Fruit fly (Drosophila melanogaster) whole organism, embryonic: ENCODE results near the gene HP1b.

Experiments used
- Ada2b ChIP-seq: fragments of 200-800 bp; sonication (Bioruptor generic); IDR thresholded peaks from 2 replicates; pipeline ENCODE4 v1.3.6; 2022; ENCODE audit warnings: missing biosample characterization, missing genetic modification characterization
- Bdp1 ChIP-seq: fragments of 200-800 bp; sonication (Bioruptor generic); optimal IDR thresholded peaks from 3 replicates; lab custom pipeline; 2016; ENCODE audit warnings: missing biosample characterization, missing genetic modification characterization
- CG10267 ChIP-seq: fragments of 200-800 bp; sonication (Bioruptor generic); optimal IDR thresholded peaks from 2 replicates; lab custom pipeline; 2018; ENCODE audit warnings: missing biosample characterization, mild to moderate bottlenecking, missing genetic modification characterization, moderate library complexity
- CG12744 ChIP-seq: fragments of 200-800 bp; sonication (Bioruptor generic); optimal IDR thresholded peaks from 2 replicates; lab custom pipeline; 2016; ENCODE audit warnings: missing biosample characterization, missing genetic modification characterization
- CG12769 ChIP-seq: fragments of 200-800 bp; sonication (Bioruptor generic); optimal IDR thresholded peaks from 2 replicates; lab custom pipeline; 2019; ENCODE audit warnings: missing biosample characterization, mild to moderate bottlenecking, missing genetic modification characterization, moderate library complexity
- CG13775 ChIP-seq: fragments of 200-800 bp; sonication (Bioruptor generic); optimal IDR thresholded peaks from 3 replicates; lab custom pipeline; 2017; ENCODE audit warnings: missing biosample characterization, mild to moderate bottlenecking, missing genetic modification characterization
- CG14965 ChIP-seq: fragments of 200-800 bp; sonication (Bioruptor generic); optimal IDR thresholded peaks from 2 replicates; lab custom pipeline; 2016; ENCODE audit warnings: missing biosample characterization, missing genetic modification characterization, borderline replicate concordance
- CG15479 ChIP-seq: fragments of 200-800 bp; sonication (Bioruptor generic); optimal IDR thresholded peaks from 3 replicates; lab custom pipeline; 2019; ENCODE audit warnings: missing biosample characterization, mild to moderate bottlenecking, missing genetic modification characterization, moderate library complexity
- CG17186 ChIP-seq: fragments of 200-800 bp; sonication (Bioruptor generic); optimal IDR thresholded peaks from 3 replicates; lab custom pipeline; 2017; ENCODE audit warnings: missing biosample characterization, missing genetic modification reagents, missing genetic modification characterization
- CG17328 ChIP-seq: fragments of 200-800 bp; sonication (Bioruptor generic); IDR thresholded peaks from 2 replicates; pipeline ENCODE4 v1.3.6; 2022; ENCODE audit warnings: missing biosample characterization, missing genetic modification characterization
- CG33557 ChIP-seq: fragments of 200-800 bp; sonication (Bioruptor generic); optimal IDR thresholded peaks from 2 replicates; lab custom pipeline; 2019; ENCODE audit warnings: missing biosample characterization, mild to moderate bottlenecking, missing genetic modification characterization, moderate library complexity
- CG34422 ChIP-seq: fragments of 200-800 bp; sonication (Bioruptor generic); IDR thresholded peaks from 3 replicates; pipeline ENCODE4 v1.3.6; 2022; ENCODE audit warnings: missing biosample characterization, missing genetic modification characterization
- CG4328 ChIP-seq: fragments of 200-800 bp; sonication (Bioruptor generic); optimal IDR thresholded peaks from 3 replicates; lab custom pipeline; 2017; ENCODE audit warnings: missing biosample characterization, missing genetic modification reagents, missing genetic modification characterization
- CG4424 ChIP-seq: fragments of 200-800 bp; sonication (Bioruptor generic); optimal IDR thresholded peaks from 3 replicates; lab custom pipeline; 2016; ENCODE audit warnings: missing biosample characterization, missing genetic modification characterization
- CG4854 ChIP-seq: fragments of 200-800 bp; sonication (Bioruptor generic); optimal IDR thresholded peaks from 2 replicates; lab custom pipeline; 2016; ENCODE audit warnings: missing biosample characterization, missing genetic modification characterization, inconsistent platforms
- CG6654 ChIP-seq: fragments of 200-800 bp; sonication (Bioruptor generic); optimal IDR thresholded peaks from 2 replicates; lab custom pipeline; 2017; ENCODE audit warnings: missing biosample characterization, mild to moderate bottlenecking, missing genetic modification characterization
- CG7963 ChIP-seq: fragments of 200-800 bp; sonication (Bioruptor generic); IDR thresholded peaks from 3 replicates; pipeline ENCODE4 v1.3.6; 2022; ENCODE audit warnings: missing biosample characterization, missing genetic modification characterization; ENCODE audit not compliant: partially characterized antibody
- CG8290 ChIP-seq, 3 experiments: fragments of 200-800 bp; sonication (Bioruptor generic); optimal IDR thresholded peaks; 2 replicates each; lab custom pipeline; 2016 to 2019; ENCODE audit warnings: missing biosample characterization in 3 of 3, missing genetic modification characterization in 3 of 3, mild to moderate bottlenecking in 2 of 3, moderate library complexity in 1 of 3
- CG9215 ChIP-seq: fragments of 200-800 bp; sonication (Bioruptor generic); IDR thresholded peaks from 2 replicates; pipeline ENCODE4 v1.3.6; 2022; ENCODE audit warnings: missing biosample characterization, missing genetic modification characterization
- CG9876 ChIP-seq: fragments of 200-800 bp; sonication (Bioruptor generic); optimal IDR thresholded peaks from 2 replicates; lab custom pipeline; 2016; ENCODE audit warnings: missing biosample characterization, missing genetic modification characterization
- GATAe ChIP-seq: fragments of 200-800 bp; sonication (Bioruptor generic); conservative IDR thresholded peaks from 2 replicates; pipeline ENCODE4 v1.3.6; 2022; ENCODE audit warnings: missing biosample characterization, missing genetic modification characterization
- Gsc ChIP-seq: fragments of 200-800 bp; sonication (Bioruptor generic); IDR thresholded peaks from 2 replicates; pipeline ENCODE4 v1.3.6; 2022; ENCODE audit warnings: missing biosample characterization, missing genetic modification characterization
- H2.0 ChIP-seq: fragments of 200-800 bp; sonication (Bioruptor generic); IDR thresholded peaks from 2 replicates; pipeline ENCODE4 v1.3.6; 2022; ENCODE audit warnings: missing biosample characterization, missing genetic modification characterization
- Hand ChIP-seq: fragments of 200-800 bp; sonication (Bioruptor generic); optimal IDR thresholded peaks from 2 replicates; lab custom pipeline; 2017; ENCODE audit warnings: mild to moderate bottlenecking, missing biosample characterization, missing genetic modification reagents, missing genetic modification characterization
- Lhr ChIP-seq: fragments of 200-800 bp; sonication (Bioruptor generic); optimal IDR thresholded peaks from 3 replicates; lab custom pipeline; 2017; ENCODE audit warnings: mild to moderate bottlenecking, missing biosample characterization, missing genetic modification reagents, missing genetic modification characterization
- Lim3 ChIP-seq: fragments of 200-800 bp; sonication (Bioruptor generic); IDR thresholded peaks from 2 replicates; pipeline ENCODE4 v1.3.6; 2022; ENCODE audit warnings: missing biosample characterization, missing genetic modification characterization
- MESR4 ChIP-seq: fragments of 200-800 bp; sonication (Bioruptor generic); optimal IDR thresholded peaks from 2 replicates; lab custom pipeline; 2018; ENCODE audit warnings: missing biosample characterization, mild to moderate bottlenecking, missing genetic modification characterization, moderate library complexity
- Mad ChIP-seq: fragments of 200-800 bp; sonication (Bioruptor generic); optimal IDR thresholded peaks from 2 replicates; lab custom pipeline; 2016; ENCODE audit warnings: missing biosample characterization, missing genetic modification characterization
- Mrtf ChIP-seq: fragments of 200-800 bp; sonication (Bioruptor generic); IDR thresholded peaks from 3 replicates; pipeline ENCODE4 v1.3.6; 2022; ENCODE audit warnings: missing biosample characterization, missing genetic modification characterization
- ash1 ChIP-seq: fragments of 200-800 bp; sonication (Bioruptor generic); optimal IDR thresholded peaks from 2 replicates; lab custom pipeline; 2018; ENCODE audit warnings: missing biosample characterization, mild to moderate bottlenecking, missing genetic modification characterization
- bigmax ChIP-seq: fragments of 200-800 bp; sonication (Bioruptor generic); optimal IDR thresholded peaks from 2 replicates; lab custom pipeline; 2018; ENCODE audit warnings: missing biosample characterization, mild to moderate bottlenecking, missing genetic modification characterization
- bowl ChIP-seq: fragments of 200-800 bp; sonication (Bioruptor generic); IDR thresholded peaks from 2 replicates; pipeline ENCODE4 v1.3.6; 2022; ENCODE audit warnings: missing biosample characterization, missing genetic modification characterization
- btn ChIP-seq: fragments of 200-800 bp; sonication (Bioruptor generic); optimal IDR thresholded peaks from 2 replicates; lab custom pipeline; 2016; ENCODE audit warnings: missing biosample characterization, missing genetic modification characterization
- chif ChIP-seq, 2 experiments: fragments of 200-800 bp; sonication (Bioruptor generic); optimal IDR thresholded peaks; 3 replicates each; lab custom pipeline; 2016; ENCODE audit warnings: missing biosample characterization in 2 of 2, missing genetic modification characterization in 2 of 2
- ci ChIP-seq: fragments of 200-800 bp; sonication (Bioruptor generic); IDR thresholded peaks from 3 replicates; pipeline ENCODE4 v1.3.6; 2022; ENCODE audit warnings: missing biosample characterization, missing genetic modification characterization
- disco-r ChIP-seq: fragments of 200-800 bp; sonication (Bioruptor generic); optimal IDR thresholded peaks from 2 replicates; lab custom pipeline; 2016; ENCODE audit warnings: missing biosample characterization, missing genetic modification characterization
- kni ChIP-seq: fragments of 200-800 bp; sonication (Bioruptor generic); optimal IDR thresholded peaks from 3 replicates; lab custom pipeline; 2017; ENCODE audit warnings: mild to moderate bottlenecking, missing biosample characterization, missing genetic modification reagents, missing genetic modification characterization
- lmd ChIP-seq: fragments of 200-800 bp; sonication (Bioruptor generic); IDR thresholded peaks from 2 replicates; pipeline ENCODE4 v1.3.6; 2022; ENCODE audit warnings: missing biosample characterization, missing genetic modification characterization
- nau ChIP-seq: fragments of 200-800 bp; sonication (Bioruptor generic); optimal IDR thresholded peaks from 3 replicates; lab custom pipeline; 2017; ENCODE audit warnings: missing biosample characterization, mild to moderate bottlenecking, missing genetic modification characterization, missing genetic modification reagents
- nerfin-1 ChIP-seq: fragments of 200-800 bp; sonication (Bioruptor generic); optimal IDR thresholded peaks from 3 replicates; lab custom pipeline; 2019; ENCODE audit warnings: missing biosample characterization, mild to moderate bottlenecking, missing genetic modification characterization, moderate library complexity
- pan ChIP-seq, 4 experiments: fragments of >200 bp in 3 of 4; fragments of 200-800 bp in 1 of 4; sonication (Bioruptor generic) in 1 of 4; optimal IDR thresholded peaks in 3 of 4; IDR thresholded peaks in 1 of 4; 2 replicates each; pipeline versions ENCODE4 v1.3.6 to Lab custom; 2017 to 2022; ENCODE audit warnings: missing biosample characterization in 2 of 4, missing genetic modification characterization in 2 of 4, mixed read lengths in 1 of 4
- pita ChIP-seq: fragments of 200-800 bp; sonication (Bioruptor generic); optimal IDR thresholded peaks from 2 replicates; lab custom pipeline; 2017; ENCODE audit warnings: missing biosample characterization, mild to moderate bottlenecking, missing genetic modification characterization
- schlank ChIP-seq: fragments of 200-800 bp; sonication (Bioruptor generic); optimal IDR thresholded peaks from 2 replicates; lab custom pipeline; 2018; ENCODE audit warnings: missing biosample characterization, mild to moderate bottlenecking, missing genetic modification characterization
- sens-2 ChIP-seq: fragments of 200-800 bp; sonication (Bioruptor generic); IDR thresholded peaks from 2 replicates; pipeline ENCODE4 v1.3.6; 2022; ENCODE audit warnings: missing biosample characterization, missing genetic modification characterization
- slou ChIP-seq: fragments of 200-800 bp; sonication (Bioruptor generic); optimal IDR thresholded peaks from 3 replicates; lab custom pipeline; 2016; ENCODE audit warnings: missing biosample characterization, missing genetic modification characterization
- slp2 ChIP-seq: fragments of 200-800 bp; sonication (Bioruptor generic); optimal IDR thresholded peaks from 2 replicates; lab custom pipeline; 2016; ENCODE audit warnings: missing biosample characterization, missing genetic modification characterization
- ssp ChIP-seq: fragments of 200-800 bp; sonication (Bioruptor generic); IDR thresholded peaks from 2 replicates; pipeline ENCODE4 v1.3.6; 2022; ENCODE audit warnings: missing biosample characterization, missing genetic modification characterization
- sug ChIP-seq: fragments of 200-800 bp; optimal IDR thresholded peaks from 2 replicates; lab custom pipeline; 2019; ENCODE audit warnings: missing biosample characterization, mild to moderate bottlenecking, missing genetic modification characterization, moderate library complexity

Gene HP1b

dm6 chrX:9109072-9109844, 28.4 kb downstream of the HP1b start (continued):
- TF ChIP-seq slp2 (GFP tag; lab: Kevin White, UChicago) (no peak), CG8290 (GFP tag; optimal IDR thresholded peaks at IDR 0.05; lab: Kevin White, UChicago) (no peak), CG8290 (tag; optimal IDR thresholded peaks at IDR 0.05; lab: Kevin White, UChicago) (peak; percentile 12 to 63), CG15479 (peak; percentile 75), CG13775 (GFP tag; lab: Kevin White, UChicago) (peak; percentile 67), disco-r (GFP tag; lab: Kevin White, UChicago) (no peak), lmd (GFP tag; lab: Robert Waterston, UW) (peak; percentile 44), CG17186 (GFP tag; lab: Kevin White, UChicago) (peak; percentile 10), CG4424 (GFP tag; lab: Kevin White, UChicago) (peak; percentile 66), slou (GFP tag; lab: Kevin White, UChicago) (no peak), H2.0 (GFP tag; lab: Robert Waterston, UW) (peak; percentile 36), CG17328 (GFP tag; lab: Robert Waterston, UW) (no peak), Mrtf (no peak), CG4854 (GFP tag; lab: Kevin White, UChicago) (no peak), sug (tag; lab: Kevin White, UChicago) (no peak), nau (GFP tag; lab: Kevin White, UChicago) (no peak), CG12769 (tag; lab: Kevin White, UChicago) (no peak), bigmax (GFP tag; lab: Kevin White, UChicago) (no peak), pan (optimal IDR thresholded peaks at IDR 0.05; lab: Kevin White, UChicago) (no peak), pan (GFP tag; optimal IDR thresholded peaks at IDR 0.05 in 1 of 2, IDR thresholded peaks at IDR 0.05 in 1 of 2) (peak in 1 of 2 experiments; percentile 44), CG9876 (GFP tag; lab: Kevin White, UChicago) (no peak), CG6654 (GFP tag; lab: Kevin White, UChicago) (no peak), CG14965 (GFP tag; lab: Kevin White, UChicago) (no peak), Hand (GFP tag; lab: Kevin White, UChicago) (no peak), Lim3 (no peak), nerfin-1 (tag; lab: Kevin White, UChicago) (peak; percentile 30), CG9215 (peak; percentile 44), sens-2 (GFP tag; lab: Robert Waterston, UW) (no peak), CG33557 (peak; percentile 28), MESR4 (GFP tag; lab: Kevin White, UChicago) (peak; percentile 55), Lhr (GFP tag; lab: Kevin White, UChicago) (peak; percentile 61), chif (GFP tag; optimal IDR thresholded peaks at IDR 0.05; lab: Kevin White, UChicago) (peak; percentile 52 to 66), btn (no peak), CG34422 (0 out of 3 replicates have a peak, but pooled peaks have one; percentile 41), Ada2b (GFP tag; lab: Robert Waterston, UW) (0 out of 2 replicates have a peak, but pooled peaks have one; percentile 30), ssp (GFP tag; lab: Robert Waterston, UW) (peak; percentile 46; the same call in 1 of the 2 replicates), bowl (GFP tag; lab: Robert Waterston, UW) (no peak), pita (GFP tag; lab: Kevin White, UChicago) (no peak), schlank (tag; lab: Kevin White, UChicago) (no peak), Bdp1 (GFP tag; lab: Kevin White, UChicago) (no peak), GATAe (GFP tag; lab: Robert Waterston, UW) (no peak), CG4328 (GFP tag; lab: Kevin White, UChicago) (no peak), Gsc (GFP tag; lab: Robert Waterston, UW) (no peak), Mad (GFP tag; lab: Kevin White, UChicago) (peak; percentile 49), CG7963 (no peak), CG10267 (tag; lab: Kevin White, UChicago) (peak; percentile 58), ci (GFP tag; lab: Robert Waterston, UW) (0 out of 3 replicates have a peak, but pooled peaks have one; percentile 24), CG12744 (GFP tag; lab: Kevin White, UChicago) (peak; percentile 22), ash1 (GFP tag; lab: Kevin White, UChicago) (no peak), kni (GFP tag; lab: Kevin White, UChicago) (no peak)
